ENCODE assay signal across 6 worm cellular contexts in genomic region chrIII:4070239-4070638, ce11.
A peak's percentile ranks its signal among the peaks of the same experiment; 100 is the strongest.
TF ChIP-seq lines count a peak whose summit lies in the region.

No protein-coding gene starts in this region.

TF ChIP-seq in whole organism, L1 larva, 84 proteins besides CTCF, POLR2A, EP300 and RAD21:
- TF ChIP-seq fos-1 (tag; optimal IDR thresholded peaks at IDR 0.05; lab: Kevin White, UChicago), result no peak
- no peak for TF ChIP-seq pqm-1 (tag; optimal IDR thresholded peaks at IDR 0.05; lab: Kevin White, UChicago)
- TF ChIP-seq lin-14 (GFP tag; optimal IDR thresholded peaks at IDR 0.05; lab: Kevin White, UChicago), result peak; percentile 79
- TF ChIP-seq ceh-63 (GFP tag; optimal IDR thresholded peaks at IDR 0.05; lab: Kevin White, UChicago), result no peak
- no peak for TF ChIP-seq sptf-1 (tag; optimal IDR thresholded peaks at IDR 0.05; lab: Kevin White, UChicago)
- TF ChIP-seq tbx-2 (tag; optimal IDR thresholded peaks at IDR 0.05; lab: Kevin White, UChicago), result peak; percentile 31
TF ChIP-seq in whole organism, L1 larva: peak in this region for 2.

TF ChIP-seq in whole organism, L2 larva, 48 proteins besides CTCF, POLR2A, EP300 and RAD21:
- TF ChIP-seq C34F6.9 (tag; optimal IDR thresholded peaks at IDR 0.05; lab: Kevin White, UChicago) (no peak), ceh-82 (tag; optimal IDR thresholded peaks at IDR 0.05; lab: Kevin White, UChicago) (no peak), sma-9 (GFP tag; optimal IDR thresholded peaks at IDR 0.05; lab: Kevin White, UChicago) (peak; percentile 1), sma-9 (tag; optimal IDR thresholded peaks at IDR 0.05; lab: Kevin White, UChicago) (no peak), nhr-237 (tag; optimal IDR thresholded peaks at IDR 0.05; lab: Kevin White, UChicago) (no peak), blmp-1 (tag; optimal IDR thresholded peaks at IDR 0.05; lab: Kevin White, UChicago; ENCODE audit: insufficient read depth) (no peak), unc-55 (GFP tag; optimal IDR thresholded peaks at IDR 0.05; lab: Kevin White, UChicago) (peak; percentile 23), lsy-2 (tag; optimal IDR thresholded peaks at IDR 0.05; lab: Kevin White, UChicago) (no peak), ama-1 (optimal IDR thresholded peaks at IDR 0.05; lab: Kevin White, UChicago) (no peak), egl-27 (tag; optimal IDR thresholded peaks at IDR 0.05; lab: Kevin White, UChicago) (peak; percentile 0), ztf-11 (tag; optimal IDR thresholded peaks at IDR 0.05; lab: Kevin White, UChicago) (no peak), F13H6.1 (tag; optimal IDR thresholded peaks at IDR 0.05; lab: Kevin White, UChicago) (no peak), nhr-129 (tag; optimal IDR thresholded peaks at IDR 0.05; lab: Kevin White, UChicago) (no peak), Y55F3AM.14 (GFP tag; optimal IDR thresholded peaks at IDR 0.05; lab: Kevin White, UChicago) (peak; percentile 59), sem-4 (tag; optimal IDR thresholded peaks at IDR 0.05; lab: Kevin White, UChicago) (peak; percentile 37)

TF ChIP-seq in whole organism, L4 larva, 104 proteins besides CTCF, POLR2A, EP300 and RAD21:
- peak; percentile 22 for TF ChIP-seq rbr-2 (tag; optimal IDR thresholded peaks at IDR 0.05; lab: Kevin White, UChicago)
- peak; percentile 54 for TF ChIP-seq ces-1 (GFP tag; optimal IDR thresholded peaks at IDR 0.05; lab: Kevin White, UChicago)
- no peak for TF ChIP-seq php-3 (GFP tag; IDR thresholded peaks at IDR 0.05; lab: Robert Waterston, UW)

TF ChIP-seq in whole organism, late embryonic, 69 proteins besides CTCF, POLR2A, EP300 and RAD21:
- TF ChIP-seq ceh-14 (tag; optimal IDR thresholded peaks at IDR 0.05; lab: Kevin White, UChicago), result peak; percentile 77
- TF ChIP-seq zip-5 (tag; optimal IDR thresholded peaks at IDR 0.05; lab: Kevin White, UChicago), result no peak
- TF ChIP-seq ceh-31 (tag; optimal IDR thresholded peaks at IDR 0.05; lab: Kevin White, UChicago), result no peak
- no peak for TF ChIP-seq sox-2 (GFP tag; IDR thresholded peaks at IDR 0.05; lab: Robert Waterston, UW)
- peak; percentile 86 for TF ChIP-seq unc-42 (tag; optimal IDR thresholded peaks at IDR 0.05; lab: Kevin White, UChicago)
- no peak for TF ChIP-seq lin-11 (tag; optimal IDR thresholded peaks at IDR 0.05; lab: Kevin White, UChicago)
- no peak for TF ChIP-seq ceh-34 (tag; optimal IDR thresholded peaks at IDR 0.05; lab: Kevin White, UChicago)
- TF ChIP-seq syd-9 (tag; optimal IDR thresholded peaks at IDR 0.05; lab: Kevin White, UChicago), result no peak

TF ChIP-seq in whole organism, mixed stage, embryonic, 35 proteins besides CTCF, POLR2A, EP300 and RAD21:
- TF ChIP-seq ces-1 (GFP tag; optimal IDR thresholded peaks at IDR 0.05; lab: Kevin White, UChicago) (peak; percentile 96), nhr-2 (tag; optimal IDR thresholded peaks at IDR 0.05; lab: Kevin White, UChicago) (no peak)

TF ChIP-seq in whole organism, young adult, 124 proteins besides CTCF, POLR2A, EP300 and RAD21:
- TF ChIP-seq nfya-1 (tag; optimal IDR thresholded peaks at IDR 0.05; lab: Kevin White, UChicago; ENCODE audit: borderline replicate concordance, insufficient read depth) (no peak), zfh-2 (GFP tag; conservative IDR thresholded peaks at IDR 0.05; lab: Robert Waterston, UW) (0 out of 2 replicates have a peak, but pooled peaks have one; percentile 25)
